Fruit fly (Drosophila melanogaster) Kc167 (cell line): Measurements from ENCODE around the gene CG11069.

Experiments
- Myc ChIP-seq: fragments of >200 bp; optimal IDR thresholded peaks from 2 replicates; lab custom pipeline; 2017; ENCODE audit warnings: missing external identifiers
- Sin3A ChIP-seq: fragments of >200 bp; optimal IDR thresholded peaks from 2 replicates; lab custom pipeline; 2018; ENCODE audit warnings: missing external identifiers
- h ChIP-seq: fragments of >200 bp; optimal IDR thresholded peaks from 3 replicates; lab custom pipeline; 2018; ENCODE audit warnings: missing external identifiers
- psq ChIP-seq: fragments of >200 bp; optimal IDR thresholded peaks from 2 replicates; lab custom pipeline; 2017; ENCODE audit warnings: missing external identifiers

- TF ChIP-seq Myc (lab: Kevin White, UChicago) (no peak), psq (lab: Kevin White, UChicago) (no peak), Sin3A (lab: Kevin White, UChicago) (no peak), h (lab: Kevin White, UChicago) (no peak)
Measured at dm6 chr3R:24857459-24857858, 37.1 kb upstream of the CG11069 start, which contains the start of gene CAH4.
